Fruit fly (Drosophila melanogaster) whole organism, embryonic: ENCODE data around the gene Peritrophin-15a.

Experiments
- BEAF-32 ChIP-seq: fragments of 200-800 bp; sonication (Bioruptor generic); optimal IDR thresholded peaks from 3 replicates; lab custom pipeline; 2017; ENCODE audit warnings: missing biosample characterization, missing genetic modification characterization, mild to moderate bottlenecking, moderate library complexity, missing genetic modification reagents
- Bdp1 ChIP-seq: fragments of 200-800 bp; sonication (Bioruptor generic); optimal IDR thresholded peaks from 3 replicates; lab custom pipeline; 2016; ENCODE audit warnings: missing biosample characterization, missing genetic modification characterization
- CG10654 ChIP-seq: fragments of 200-800 bp; sonication (Bioruptor generic); optimal IDR thresholded peaks from 2 replicates; lab custom pipeline; 2016; ENCODE audit warnings: missing biosample characterization, missing genetic modification characterization
- CG11247 ChIP-seq: fragments of 200-800 bp; sonication (Bioruptor generic); IDR thresholded peaks from 2 replicates; pipeline ENCODE4 v1.3.6; 2022; ENCODE audit warnings: missing biosample characterization, missing genetic modification characterization
- CG15011 ChIP-seq: fragments of 200-800 bp; sonication (Bioruptor generic); optimal IDR thresholded peaks from 3 replicates; lab custom pipeline; 2018; ENCODE audit warnings: missing biosample characterization, mild to moderate bottlenecking, missing genetic modification characterization
- CG15269 ChIP-seq: fragments of 200-800 bp; sonication (Bioruptor generic); optimal IDR thresholded peaks from 2 replicates; lab custom pipeline; 2018; ENCODE audit warnings: missing biosample characterization, mild to moderate bottlenecking, missing genetic modification characterization, moderate library complexity
- CG30020 ChIP-seq: fragments of 200-800 bp; optimal IDR thresholded peaks from 2 replicates; lab custom pipeline; 2019; ENCODE audit warnings: missing biosample characterization, mild to moderate bottlenecking, missing genetic modification characterization, moderate library complexity
- CG32532 ChIP-seq: fragments of 200-800 bp; sonication (Bioruptor generic); IDR thresholded peaks from 2 replicates; pipeline ENCODE4 v1.3.6; 2022; ENCODE audit warnings: missing biosample characterization, missing genetic modification characterization
- CG3847 ChIP-seq: fragments of 200-800 bp; sonication (Bioruptor generic); IDR thresholded peaks from 2 replicates; pipeline ENCODE4 v1.3.6; 2022; ENCODE audit warnings: missing biosample characterization, missing genetic modification characterization
- CG3995 ChIP-seq: fragments of 200-800 bp; sonication (Bioruptor generic); optimal IDR thresholded peaks from 3 replicates; lab custom pipeline; 2016; ENCODE audit warnings: missing biosample characterization, missing genetic modification characterization
- CG4854 ChIP-seq: fragments of 200-800 bp; sonication (Bioruptor generic); optimal IDR thresholded peaks from 2 replicates; lab custom pipeline; 2016; ENCODE audit warnings: missing biosample characterization, missing genetic modification characterization, inconsistent platforms
- CG6272 ChIP-seq: fragments of 200-800 bp; sonication (Bioruptor generic); IDR thresholded peaks from 2 replicates; pipeline ENCODE4 v1.3.6; 2022; ENCODE audit warnings: missing biosample characterization, missing genetic modification characterization
- CG7271 ChIP-seq: fragments of 200-800 bp; sonication (Bioruptor generic); optimal IDR thresholded peaks from 2 replicates; lab custom pipeline; 2018; ENCODE audit warnings: missing biosample characterization, mild to moderate bottlenecking, missing genetic modification characterization, moderate library complexity
- CG8359 ChIP-seq: fragments of 200-800 bp; sonication (Bioruptor generic); optimal IDR thresholded peaks from 2 replicates; lab custom pipeline; 2017; ENCODE audit warnings: missing biosample characterization, mild to moderate bottlenecking, missing genetic modification characterization, borderline replicate concordance
- CG9215 ChIP-seq: fragments of 200-800 bp; sonication (Bioruptor generic); IDR thresholded peaks from 2 replicates; pipeline ENCODE4 v1.3.6; 2022; ENCODE audit warnings: missing biosample characterization, missing genetic modification characterization
- D19A ChIP-seq: fragments of 200-800 bp; optimal IDR thresholded peaks from 3 replicates; lab custom pipeline; 2019; ENCODE audit warnings: missing biosample characterization, mild to moderate bottlenecking, missing genetic modification characterization, moderate library complexity
- D19B ChIP-seq: fragments of 200-800 bp; sonication (Bioruptor generic); optimal IDR thresholded peaks from 2 replicates; lab custom pipeline; 2017; ENCODE audit warnings: missing biosample characterization, mild to moderate bottlenecking, missing genetic modification characterization
- Dref ChIP-seq: fragments of 200-800 bp; sonication (Bioruptor generic); IDR thresholded peaks from 2 replicates; pipeline ENCODE4 v1.3.6; 2022; ENCODE audit warnings: missing biosample characterization, missing genetic modification characterization
- E2f2 ChIP-seq: fragments of 200-800 bp; sonication (Bioruptor generic); IDR thresholded peaks from 2 replicates; pipeline ENCODE4 v1.3.6; 2022; ENCODE audit warnings: missing biosample characterization, missing genetic modification characterization
- Fer2 ChIP-seq: fragments of 200-800 bp; sonication (Bioruptor generic); optimal IDR thresholded peaks from 2 replicates; lab custom pipeline; 2018; ENCODE audit warnings: missing biosample characterization, mild to moderate bottlenecking, missing genetic modification characterization, moderate library complexity
- HLH54F ChIP-seq: fragments of 200-800 bp; sonication (Bioruptor generic); optimal IDR thresholded peaks from 3 replicates; lab custom pipeline; 2016; ENCODE audit warnings: missing biosample characterization, missing genetic modification characterization
- Hmx ChIP-seq: fragments of 200-800 bp; sonication (Bioruptor generic); optimal IDR thresholded peaks from 2 replicates; lab custom pipeline; 2016; ENCODE audit warnings: missing biosample characterization, missing genetic modification characterization
- Hr3 ChIP-seq: fragments of 200-800 bp; sonication (Bioruptor generic); optimal IDR thresholded peaks from 3 replicates; lab custom pipeline; 2016; ENCODE audit warnings: missing biosample characterization, missing genetic modification characterization
- Jarid2 ChIP-seq: fragments of 200-800 bp; sonication (Bioruptor generic); optimal IDR thresholded peaks from 3 replicates; lab custom pipeline; 2017; ENCODE audit warnings: mild to moderate bottlenecking, missing biosample characterization, missing genetic modification reagents, missing genetic modification characterization
- Med ChIP-seq: fragments of 200-800 bp; sonication (Bioruptor generic); peaks from one replicate; lab custom pipeline; 2016; ENCODE audit warnings: missing biosample characterization, missing genetic modification characterization, mild to moderate bottlenecking, inconsistent platforms, moderate library complexity
- Ptx1 ChIP-seq: fragments of 200-800 bp; sonication (Bioruptor generic); IDR thresholded peaks from 2 replicates; pipeline ENCODE4 v1.3.6; 2022; ENCODE audit warnings: missing biosample characterization, missing genetic modification characterization
- Rx ChIP-seq: fragments of 200-800 bp; sonication (Bioruptor generic); IDR thresholded peaks from 2 replicates; pipeline ENCODE4 v1.3.6; 2022; ENCODE audit warnings: missing biosample characterization, missing genetic modification characterization
- Sin3A ChIP-seq: fragments of >200 bp; optimal IDR thresholded peaks from 2 replicates; lab custom pipeline; 2018
- Vsx1 ChIP-seq: fragments of 200-800 bp; sonication (Bioruptor generic); optimal IDR thresholded peaks from 2 replicates; lab custom pipeline; 2017; ENCODE audit warnings: missing biosample characterization, mild to moderate bottlenecking, missing genetic modification characterization, missing genetic modification reagents
- ase ChIP-seq: fragments of 200-800 bp; sonication (Bioruptor generic); IDR thresholded peaks from 3 replicates; pipeline ENCODE4 v1.3.6; 2022; ENCODE audit warnings: missing biosample characterization, missing genetic modification characterization
- bowl ChIP-seq: fragments of 200-800 bp; sonication (Bioruptor generic); IDR thresholded peaks from 2 replicates; pipeline ENCODE4 v1.3.6; 2022; ENCODE audit warnings: missing biosample characterization, missing genetic modification characterization
- chn ChIP-seq: fragments of 200-800 bp; sonication (Bioruptor generic); optimal IDR thresholded peaks from 2 replicates; lab custom pipeline; 2016; ENCODE audit warnings: missing biosample characterization, missing genetic modification characterization
- corto ChIP-seq: fragments of 200-800 bp; sonication (Bioruptor generic); optimal IDR thresholded peaks from 2 replicates; lab custom pipeline; 2016; ENCODE audit warnings: missing biosample characterization, mild to moderate bottlenecking, missing genetic modification characterization, moderate library complexity
- crc ChIP-seq: fragments of 200-800 bp; sonication (Bioruptor generic); optimal IDR thresholded peaks from 2 replicates; lab custom pipeline; 2016; ENCODE audit warnings: missing biosample characterization, missing genetic modification characterization
- danr ChIP-seq: fragments of 200-800 bp; sonication (Bioruptor generic); IDR thresholded peaks from 2 replicates; pipeline ENCODE4 v1.3.6; 2022; ENCODE audit warnings: missing biosample characterization, missing genetic modification characterization
- eve ChIP-seq, 2 experiments: fragments of >200 bp; optimal IDR thresholded peaks; 2 replicates each; lab custom pipeline; 2017; ENCODE audit warnings: missing biosample characterization in 2 of 2, missing genetic modification characterization in 2 of 2
- fd96Cb ChIP-seq: fragments of 200-800 bp; sonication (Bioruptor generic); optimal IDR thresholded peaks from 2 replicates; lab custom pipeline; 2018; ENCODE audit warnings: missing biosample characterization, mild to moderate bottlenecking, missing genetic modification characterization, moderate library complexity
- hb ChIP-seq: fragments of 200-800 bp; sonication (Bioruptor generic); IDR thresholded peaks from 3 replicates; pipeline ENCODE4 v1.3.6; 2022; ENCODE audit warnings: missing biosample characterization, missing genetic modification characterization; ENCODE audit not compliant: partially characterized antibody
- ken ChIP-seq: fragments of 200-800 bp; sonication (Bioruptor generic); IDR thresholded peaks from 3 replicates; pipeline ENCODE4 v1.3.6; 2022; ENCODE audit warnings: missing biosample characterization, missing genetic modification characterization
- mld ChIP-seq: fragments of 200-800 bp; sonication (Bioruptor generic); IDR thresholded peaks from 3 replicates; pipeline ENCODE4 v1.3.6; 2022; ENCODE audit warnings: missing biosample characterization, missing genetic modification characterization; ENCODE audit not compliant: partially characterized antibody
- nmo ChIP-seq: fragments of 200-800 bp; sonication (Bioruptor generic); optimal IDR thresholded peaks from 2 replicates; lab custom pipeline; 2018; ENCODE audit warnings: missing biosample characterization, mild to moderate bottlenecking, missing genetic modification characterization, moderate library complexity
- org-1 ChIP-seq: fragments of 200-800 bp; sonication (Bioruptor generic); optimal IDR thresholded peaks from 2 replicates; lab custom pipeline; 2017; ENCODE audit warnings: missing biosample characterization, missing genetic modification characterization
- pzg ChIP-seq: fragments of 200-800 bp; sonication (Bioruptor generic); optimal IDR thresholded peaks from 3 replicates; lab custom pipeline; 2018; ENCODE audit warnings: missing biosample characterization, mild to moderate bottlenecking, missing genetic modification characterization, moderate library complexity
- sd ChIP-seq: fragments of 200-800 bp; sonication (Bioruptor generic); optimal IDR thresholded peaks from 3 replicates; lab custom pipeline; 2018; ENCODE audit warnings: missing biosample characterization, mild to moderate bottlenecking, missing genetic modification characterization, moderate library complexity
- sna ChIP-seq: fragments of 200-800 bp; sonication (Bioruptor generic); IDR thresholded peaks from 2 replicates; pipeline ENCODE4 v1.3.6; 2022; ENCODE audit warnings: missing biosample characterization, missing genetic modification characterization; ENCODE audit not compliant: partially characterized antibody
- stc ChIP-seq: fragments of 200-800 bp; sonication (Bioruptor generic); IDR thresholded peaks from 2 replicates; pipeline ENCODE4 v1.3.6; 2022; ENCODE audit warnings: missing biosample characterization, missing genetic modification characterization
- twi ChIP-seq: fragments of 200-800 bp; optimal IDR thresholded peaks from 2 replicates; lab custom pipeline; 2019; ENCODE audit warnings: missing biosample characterization, mild to moderate bottlenecking, missing genetic modification characterization, moderate library complexity
- zf30C ChIP-seq: fragments of 200-800 bp; sonication (Bioruptor generic); optimal IDR thresholded peaks from 3 replicates; lab custom pipeline; 2018; ENCODE audit warnings: missing biosample characterization, mild to moderate bottlenecking, missing genetic modification characterization
- zfh2 ChIP-seq: fragments of 200-800 bp; sonication (Bioruptor generic); optimal IDR thresholded peaks from 2 replicates; lab custom pipeline; 2016; ENCODE audit warnings: missing biosample characterization, missing genetic modification characterization

Gene Peritrophin-15a

dm6 chr2L:8414887-8415883, 19.3 kb upstream of the Peritrophin-15a start, which contains the start of the genes CG13398 and Akap200 (continued):
- TF ChIP-seq hb (GFP tag; lab: Robert Waterston, UW) = no peak
- TF ChIP-seq Jarid2 = no peak
- TF ChIP-seq HLH54F (GFP tag; lab: Kevin White, UChicago) = no peak
- peak; percentile 16 for TF ChIP-seq BEAF-32 (GFP tag; lab: Kevin White, UChicago)
- TF ChIP-seq zf30C = no peak
- peak; percentile 66 for TF ChIP-seq CG3847
- peak; percentile 50 for TF ChIP-seq chn (GFP tag; lab: Kevin White, UChicago)
- peak; percentile 36 for TF ChIP-seq fd96Cb (tag; lab: Kevin White, UChicago)
- TF ChIP-seq CG6272 (GFP tag; lab: Robert Waterston, UW) = no peak
- TF ChIP-seq crc (GFP tag; lab: Kevin White, UChicago) = no peak
- TF ChIP-seq E2f2 (GFP tag; lab: Robert Waterston, UW) = peak; percentile 45
- TF ChIP-seq Hmx (GFP tag; lab: Kevin White, UChicago) = no peak
- TF ChIP-seq D19B (GFP tag; lab: Kevin White, UChicago) = no peak
- TF ChIP-seq Sin3A (lab: Kevin White, UChicago) = peak; percentile 46
- TF ChIP-seq CG15269 (tag; lab: Kevin White, UChicago) = no peak
- 0 out of 2 replicates have a peak, but pooled peaks have one; percentile 32 for TF ChIP-seq Ptx1 (GFP tag; lab: Robert Waterston, UW)
- peak; percentile 76 for TF ChIP-seq Med
- TF ChIP-seq Bdp1 = no peak
- no peak for TF ChIP-seq danr (GFP tag; lab: Robert Waterston, UW)
- no peak for TF ChIP-seq Rx (GFP tag; lab: Robert Waterston, UW)
- 0 out of 2 replicates have a peak, but pooled peaks have one; percentile 10 for TF ChIP-seq CG11247 (GFP tag; lab: Robert Waterston, UW)
- TF ChIP-seq D19A (tag; lab: Kevin White, UChicago) = peak; percentile 41
- no peak for TF ChIP-seq zfh2 (GFP tag; lab: Kevin White, UChicago)
- TF ChIP-seq Fer2 (tag; lab: Kevin White, UChicago) = no peak
- no peak for TF ChIP-seq stc (GFP tag; lab: Robert Waterston, UW)
- no peak for TF ChIP-seq corto (GFP tag; lab: Kevin White, UChicago)
- TF ChIP-seq Hr3 (GFP tag; lab: Kevin White, UChicago) = peak; percentile 30
- TF ChIP-seq twi (tag; lab: Kevin White, UChicago) = no peak
- TF ChIP-seq CG30020 (tag; lab: Kevin White, UChicago) = peak; percentile 31
- no peak for TF ChIP-seq CG10654 (GFP tag; lab: Kevin White, UChicago)
- no peak for TF ChIP-seq sna
- TF ChIP-seq ase (GFP tag; lab: Robert Waterston, UW) = no peak
- peak; percentile 26 for TF ChIP-seq sd (tag; lab: Kevin White, UChicago)
- no peak for TF ChIP-seq CG8359 (GFP tag; lab: Kevin White, UChicago)
- TF ChIP-seq CG9215 (GFP tag; lab: Robert Waterston, UW) = 0 out of 2 replicates have a peak, but pooled peaks have one; percentile 30
- peak; percentile 75 for TF ChIP-seq CG3995 (GFP tag; lab: Kevin White, UChicago)
- no peak for TF ChIP-seq mld (GFP tag; lab: Robert Waterston, UW)
- no peak for TF ChIP-seq eve (GFP tag; optimal IDR thresholded peaks at IDR 0.05; lab: Kevin White, UChicago)
- TF ChIP-seq bowl = no peak
- no peak for TF ChIP-seq org-1
- no peak for TF ChIP-seq Vsx1 (GFP tag; lab: Kevin White, UChicago)
- no peak for TF ChIP-seq CG32532 (GFP tag; lab: Robert Waterston, UW)
- peak; percentile 62 for TF ChIP-seq nmo
- no peak for TF ChIP-seq CG7271 (tag; lab: Kevin White, UChicago)
- no peak for TF ChIP-seq CG15011 (GFP tag; lab: Kevin White, UChicago)
- no peak for TF ChIP-seq CG4854
- 0 out of 3 replicates have a peak, but pooled peaks have one; percentile 25 for TF ChIP-seq ken (GFP tag; lab: Robert Waterston, UW)
- TF ChIP-seq Dref (GFP tag; lab: Robert Waterston, UW) = 0 out of 2 replicates have a peak, but pooled peaks have one; percentile 20
- peak; percentile 49 for TF ChIP-seq pzg (GFP tag; lab: Kevin White, UChicago)
